Worm (Caenorhabditis elegans) whole organism, early embryonic: Measurements from ENCODE around the gene shpk-1.

ENCODE experiments used
- F13C5.2 ChIP-seq: sonication (generic microtip); optimal IDR thresholded peaks from 2 replicates; lab custom pipeline; 2017; ENCODE audit warnings: mild to moderate bottlenecking, missing genetic modification characterization, inconsistent platforms, missing compliant biosample characterization
- ama-1 ChIP-seq: fragments of 150-350 bp; optimal IDR thresholded peaks from 2 replicates; lab custom pipeline; 2014
- ceh-13 ChIP-seq: fragments of 200-800 bp; sonication (Bioruptor generic); optimal IDR thresholded peaks from 2 replicates; lab custom pipeline; 2018; ENCODE audit warnings: mild to moderate bottlenecking, missing genetic modification characterization, missing compliant biosample characterization
- hmg-4 ChIP-seq: fragments of 200-800 bp; sonication (Bioruptor generic); optimal IDR thresholded peaks from 2 replicates; lab custom pipeline; 2018; ENCODE audit warnings: mild to moderate bottlenecking, missing genetic modification characterization, missing compliant biosample characterization
- hnd-1 ChIP-seq: sonication (generic microtip); optimal IDR thresholded peaks from 2 replicates; lab custom pipeline; 2016; ENCODE audit warnings: missing genetic modification characterization, missing compliant biosample characterization
- tbx-37 ChIP-seq: fragments of 200-800 bp; sonication (Bioruptor generic); conservative IDR thresholded peaks from 2 replicates; pipeline ENCODE4 v1.3.6; 2022; ENCODE audit warnings: missing genetic modification reagents, missing genetic modification characterization, missing compliant biosample characterization

ce11 chrIII:13621717-13622116 is 13.9 kb downstream of the shpk-1 start:
- TF ChIP-seq F13C5.2 (tag; lab: Kevin White, UChicago) (no peak), ama-1 (lab: Kevin White, UChicago) (no peak), ceh-13 (GFP tag; lab: Kevin White, UChicago) (no peak), tbx-37 (GFP tag; lab: Robert Waterston, UW) (no peak), hnd-1 (tag; lab: Kevin White, UChicago) (no peak), hmg-4 (GFP tag; lab: Kevin White, UChicago) (no peak)
